Fruit fly (Drosophila melanogaster) whole organism, embryonic: ENCODE data around the gene CG13694.

Source experiments
- CG10209 ChIP-seq: fragments of 200-800 bp; sonication (Bioruptor generic); optimal IDR thresholded peaks from 3 replicates; lab custom pipeline; 2017; ENCODE audit warnings: missing biosample characterization, mild to moderate bottlenecking, missing genetic modification characterization, missing genetic modification reagents
- CG1603 ChIP-seq: fragments of 200-800 bp; sonication (Bioruptor generic); optimal IDR thresholded peaks from 2 replicates; lab custom pipeline; 2019; ENCODE audit warnings: missing biosample characterization, mild to moderate bottlenecking, missing genetic modification characterization, moderate library complexity
- CG16779 ChIP-seq: fragments of 200-800 bp; sonication (Bioruptor generic); IDR thresholded peaks from 2 replicates; pipeline ENCODE4 v1.3.6; 2022; ENCODE audit warnings: missing biosample characterization, missing genetic modification characterization
- CG3838 ChIP-seq: fragments of 200-800 bp; sonication (Bioruptor generic); optimal IDR thresholded peaks from 3 replicates; lab custom pipeline; 2016; ENCODE audit warnings: missing biosample characterization, missing genetic modification characterization
- kni ChIP-seq: fragments of 200-800 bp; sonication (Bioruptor generic); optimal IDR thresholded peaks from 3 replicates; lab custom pipeline; 2017; ENCODE audit warnings: mild to moderate bottlenecking, missing biosample characterization, missing genetic modification reagents, missing genetic modification characterization

- TF ChIP-seq CG10209 (GFP tag; lab: Kevin White, UChicago) (no peak), CG16779 (no peak), CG1603 (tag; lab: Kevin White, UChicago) (no peak), CG3838 (GFP tag; lab: Kevin White, UChicago) (no peak), kni (no peak)
Observed at dm6 chr2L:91333-91732, 25.0 kb downstream of the CG13694 start.
